Worm (Caenorhabditis elegans) whole organism, midembryonic: ENCODE results near the gene ttr-7.

Source experiments
- T22C8.4 ChIP-seq: fragments of 200-800 bp; sonication (Bioruptor generic); IDR thresholded peaks from 2 replicates; pipeline ENCODE4 v1.3.6; 2022; ENCODE audit warnings: missing genetic modification characterization, missing compliant biosample characterization
- flt-1 ChIP-seq: fragments of 200-800 bp; sonication (Bioruptor generic); IDR thresholded peaks from 2 replicates; pipeline ENCODE4 v1.3.6; 2022; ENCODE audit warnings: missing genetic modification characterization, missing compliant biosample characterization
- klf-2 ChIP-seq: fragments of 200-800 bp; sonication (Bioruptor generic); conservative IDR thresholded peaks from 2 replicates; pipeline ENCODE4 v1.3.6; 2022; ENCODE audit warnings: missing genetic modification reagents, missing genetic modification characterization, missing compliant biosample characterization
- med-1 ChIP-seq: sonication (generic microtip); optimal IDR thresholded peaks from 2 replicates; lab custom pipeline; 2017; ENCODE audit warnings: missing genetic modification characterization, mild to moderate bottlenecking, missing compliant biosample characterization, antibody characterized with exemption, missing genetic modification reagents; ENCODE audit not compliant: insufficient read depth
- ref-1 ChIP-seq: fragments of 200-800 bp; sonication (Bioruptor generic); conservative IDR thresholded peaks from 2 replicates; pipeline ENCODE4 v1.3.6; 2022; ENCODE audit warnings: missing genetic modification reagents, missing genetic modification characterization, missing compliant biosample characterization
- tab-1 ChIP-seq: fragments of 200-800 bp; sonication (Bioruptor generic); IDR thresholded peaks from 2 replicates; pipeline ENCODE4 v1.3.6; 2022; ENCODE audit warnings: missing genetic modification characterization, missing compliant biosample characterization
- ztf-23 ChIP-seq: fragments of 200-800 bp; sonication (Bioruptor generic); IDR thresholded peaks from 2 replicates; pipeline ENCODE4 v1.3.6; 2022; ENCODE audit warnings: missing genetic modification reagents, missing genetic modification characterization, missing compliant biosample characterization
- ztf-29 ChIP-seq: fragments of 200-800 bp; sonication (Bioruptor generic); IDR thresholded peaks from 2 replicates; pipeline ENCODE4 v1.3.6; 2022; ENCODE audit warnings: missing genetic modification reagents, missing genetic modification characterization, missing compliant biosample characterization

- no peak for TF ChIP-seq ztf-23
- TF ChIP-seq klf-2 = no peak
- TF ChIP-seq tab-1 (GFP tag; lab: Robert Waterston, UW) = no peak
- no peak for TF ChIP-seq flt-1 (GFP tag; lab: Robert Waterston, UW)
- TF ChIP-seq ztf-29 (GFP tag; lab: Robert Waterston, UW) = no peak
- TF ChIP-seq med-1 (GFP tag; lab: Kevin White, UChicago) = no peak
- no peak for TF ChIP-seq T22C8.4 (GFP tag; lab: Robert Waterston, UW)
- TF ChIP-seq ref-1 = no peak
Measured at ce11 chrIII:599279-599678, 6.5 kb upstream of the ttr-7 start.
